Worm (Caenorhabditis elegans) whole organism, mixed stage, embryonic: ENCODE results near the gene acdh-6.

ENCODE experiments used
- nhr-12 ChIP-seq: fragments of 150-350 bp; optimal IDR thresholded peaks from 2 replicates; lab custom pipeline; 2014; ENCODE audit warnings: missing biosample characterization, missing genetic modification characterization
- nhr-28 ChIP-seq: fragments of 150-350 bp; optimal IDR thresholded peaks from 2 replicates; lab custom pipeline; 2014; ENCODE audit warnings: missing biosample characterization, missing genetic modification characterization
- unc-62 ChIP-seq: fragments of 150-350 bp; optimal IDR thresholded peaks from 2 replicates; lab custom pipeline; 2014; ENCODE audit warnings: missing biosample characterization, missing genetic modification reagents, missing genetic modification characterization

DNA sequence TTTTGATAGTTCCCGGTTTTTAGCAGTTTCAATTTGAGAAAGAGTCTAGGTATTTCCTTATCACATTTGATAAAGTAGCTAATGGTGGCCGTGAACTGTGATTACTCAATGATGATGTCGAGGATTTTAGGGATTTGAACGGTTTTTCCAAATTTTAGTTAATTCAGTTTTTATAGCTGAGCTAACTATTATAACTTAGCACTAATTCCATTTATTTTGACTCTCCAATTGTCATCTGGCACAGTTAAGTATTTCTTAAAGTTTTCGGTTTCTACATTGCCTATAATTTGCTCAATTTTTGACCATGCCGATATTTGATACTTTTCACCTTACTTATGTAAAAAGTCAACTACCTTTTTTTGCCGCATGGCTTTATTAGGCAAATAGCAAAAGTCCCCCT lies 12.4 kb downstream of the acdh-6 start:
- TF ChIP-seq unc-62 (GFP tag; lab: Kevin White, UChicago) = no peak
- no peak for TF ChIP-seq nhr-12 (tag; lab: Kevin White, UChicago)
- no peak for TF ChIP-seq nhr-28 (tag; lab: Kevin White, UChicago)
